Fruit fly (Drosophila melanogaster) whole organism, embryonic: ENCODE data around the gene Dup99B.
A peak's percentile ranks its signal among the peaks of the same experiment; 100 is the strongest.

Experiments used
- BtbVII ChIP-seq: fragments of 200-800 bp; sonication (Bioruptor generic); optimal IDR thresholded peaks from 3 replicates; lab custom pipeline; 2017; ENCODE audit warnings: missing biosample characterization, mild to moderate bottlenecking, missing genetic modification characterization
- CG10543 ChIP-seq: fragments of 200-800 bp; sonication (Bioruptor generic); optimal IDR thresholded peaks from 3 replicates; lab custom pipeline; 2017; ENCODE audit warnings: missing biosample characterization, mild to moderate bottlenecking, missing genetic modification characterization, moderate library complexity
- CG11247 ChIP-seq: fragments of 200-800 bp; sonication (Bioruptor generic); IDR thresholded peaks from 2 replicates; pipeline ENCODE4 v1.3.6; 2022; ENCODE audit warnings: missing biosample characterization, missing genetic modification characterization
- CG11696 ChIP-seq: fragments of 200-800 bp; sonication (Bioruptor generic); IDR thresholded peaks from 2 replicates; pipeline ENCODE4 v1.3.6; 2022; ENCODE audit warnings: missing biosample characterization, missing genetic modification characterization
- CG12104 ChIP-seq: fragments of 200-800 bp; sonication (Bioruptor generic); optimal IDR thresholded peaks from 3 replicates; lab custom pipeline; 2016; ENCODE audit warnings: missing biosample characterization, missing genetic modification characterization
- CG12219 ChIP-seq: fragments of 200-800 bp; sonication (Bioruptor generic); optimal IDR thresholded peaks from 3 replicates; lab custom pipeline; 2018; ENCODE audit warnings: missing biosample characterization, mild to moderate bottlenecking, missing genetic modification characterization
- CG12769 ChIP-seq: fragments of 200-800 bp; sonication (Bioruptor generic); optimal IDR thresholded peaks from 2 replicates; lab custom pipeline; 2019; ENCODE audit warnings: missing biosample characterization, mild to moderate bottlenecking, missing genetic modification characterization, moderate library complexity
- CG17802 ChIP-seq: fragments of 200-800 bp; sonication (Bioruptor generic); optimal IDR thresholded peaks from 2 replicates; lab custom pipeline; 2018; ENCODE audit warnings: missing biosample characterization, mild to moderate bottlenecking, missing genetic modification characterization, moderate library complexity
- CG32772 ChIP-seq: fragments of 200-800 bp; sonication (Bioruptor generic); IDR thresholded peaks from 2 replicates; pipeline ENCODE4 v1.3.6; 2022; ENCODE audit warnings: missing biosample characterization, missing genetic modification characterization
- CG4730 ChIP-seq: fragments of 200-800 bp; sonication (Bioruptor generic); IDR thresholded peaks from 2 replicates; pipeline ENCODE4 v1.3.6; 2022; ENCODE audit warnings: missing biosample characterization, missing genetic modification characterization
- CG4820 ChIP-seq: fragments of 200-800 bp; sonication (Bioruptor generic); optimal IDR thresholded peaks from 3 replicates; lab custom pipeline; 2016; ENCODE audit warnings: missing biosample characterization, missing genetic modification characterization
- CG6765 ChIP-seq: fragments of 200-800 bp; sonication (Bioruptor generic); optimal IDR thresholded peaks from 3 replicates; lab custom pipeline; 2017; ENCODE audit warnings: missing biosample characterization, mild to moderate bottlenecking, missing genetic modification characterization
- CG7357 ChIP-seq: fragments of 200-800 bp; sonication (Bioruptor generic); IDR thresholded peaks from 3 replicates; pipeline ENCODE4 v1.3.6; 2022; ENCODE audit warnings: missing biosample characterization, missing genetic modification characterization
- CG8478 ChIP-seq: fragments of >200 bp; optimal IDR thresholded peaks from 2 replicates; lab custom pipeline; 2018
- CG8765 ChIP-seq: fragments of 200-800 bp; sonication (Bioruptor generic); IDR thresholded peaks from 2 replicates; pipeline ENCODE4 v1.3.6; 2022; ENCODE audit warnings: missing biosample characterization, missing genetic modification characterization
- CG9817 ChIP-seq: fragments of 200-800 bp; sonication (Bioruptor generic); optimal IDR thresholded peaks from 2 replicates; lab custom pipeline; 2018; ENCODE audit warnings: missing biosample characterization, mild to moderate bottlenecking, missing genetic modification characterization, moderate library complexity
- Dp ChIP-seq: fragments of 200-800 bp; sonication (Bioruptor generic); optimal IDR thresholded peaks from 2 replicates; lab custom pipeline; 2018; ENCODE audit warnings: missing biosample characterization, mild to moderate bottlenecking, missing genetic modification characterization, moderate library complexity
- ERR ChIP-seq: fragments of 200-800 bp; sonication (Bioruptor generic); optimal IDR thresholded peaks from 2 replicates; lab custom pipeline; 2016; ENCODE audit warnings: missing biosample characterization, missing genetic modification characterization
- Ets65A ChIP-seq: fragments of 200-800 bp; sonication (Bioruptor generic); peaks from one replicate; lab custom pipeline; 2016; ENCODE audit warnings: missing biosample characterization, missing genetic modification characterization
- Hr78 ChIP-seq, 2 experiments: fragments of 200-800 bp in 1 of 2; fragments of >200 bp in 1 of 2; sonication (Bioruptor generic) in 1 of 2; optimal IDR thresholded peaks; 2 replicates each; lab custom pipeline; 2017 to 2019; ENCODE audit warnings: missing biosample characterization in 2 of 2, missing genetic modification characterization in 2 of 2, mild to moderate bottlenecking in 1 of 2, moderate library complexity in 1 of 2
- Lim3 ChIP-seq: fragments of 200-800 bp; sonication (Bioruptor generic); IDR thresholded peaks from 2 replicates; pipeline ENCODE4 v1.3.6; 2022; ENCODE audit warnings: missing biosample characterization, missing genetic modification characterization
- Med ChIP-seq: fragments of 200-800 bp; sonication (Bioruptor generic); peaks from one replicate; lab custom pipeline; 2016; ENCODE audit warnings: missing biosample characterization, missing genetic modification characterization, mild to moderate bottlenecking, inconsistent platforms, moderate library complexity
- PHDP ChIP-seq: fragments of 200-800 bp; sonication (Bioruptor generic); optimal IDR thresholded peaks from 3 replicates; lab custom pipeline; 2018; ENCODE audit warnings: missing biosample characterization, mild to moderate bottlenecking, missing genetic modification characterization, moderate library complexity
- Poxn ChIP-seq: fragments of 200-800 bp; sonication (Bioruptor generic); IDR thresholded peaks from 2 replicates; pipeline ENCODE4 v1.3.6; 2022; ENCODE audit warnings: missing biosample characterization, missing genetic modification characterization
- Ssrp ChIP-seq: fragments of 200-800 bp; sonication (Bioruptor generic); optimal IDR thresholded peaks from 2 replicates; lab custom pipeline; 2018; ENCODE audit warnings: missing biosample characterization, mild to moderate bottlenecking, missing genetic modification characterization, moderate library complexity
- bsh ChIP-seq, 2 experiments: fragments of 200-800 bp; sonication (Bioruptor generic); optimal IDR thresholded peaks; 2 replicates each; lab custom pipeline; 2017 to 2018; ENCODE audit warnings: mild to moderate bottlenecking in 2 of 2, missing biosample characterization in 2 of 2, missing genetic modification characterization in 2 of 2, moderate library complexity in 1 of 2
- chinmo ChIP-seq: fragments of 200-800 bp; sonication (Bioruptor generic); IDR thresholded peaks from 4 replicates; pipeline ENCODE4 v1.3.6; 2022; ENCODE audit warnings: missing biosample characterization, missing genetic modification characterization; ENCODE audit not compliant: partially characterized antibody
- ci ChIP-seq: fragments of 200-800 bp; sonication (Bioruptor generic); IDR thresholded peaks from 3 replicates; pipeline ENCODE4 v1.3.6; 2022; ENCODE audit warnings: missing biosample characterization, missing genetic modification characterization
- cwo ChIP-seq: fragments of 200-800 bp; sonication (Bioruptor generic); optimal IDR thresholded peaks from 3 replicates; lab custom pipeline; 2017; ENCODE audit warnings: missing biosample characterization, missing genetic modification characterization, mild to moderate bottlenecking, moderate library complexity, missing genetic modification reagents
- danr ChIP-seq: fragments of 200-800 bp; sonication (Bioruptor generic); IDR thresholded peaks from 2 replicates; pipeline ENCODE4 v1.3.6; 2022; ENCODE audit warnings: missing biosample characterization, missing genetic modification characterization
- dmrt99B ChIP-seq: fragments of 200-800 bp; sonication (Bioruptor generic); optimal IDR thresholded peaks from 2 replicates; lab custom pipeline; 2018; ENCODE audit warnings: missing biosample characterization, mild to moderate bottlenecking, missing genetic modification characterization, moderate library complexity
- dysf ChIP-seq: fragments of 200-800 bp; sonication (Bioruptor generic); IDR thresholded peaks from 3 replicates; pipeline ENCODE4 v1.3.6; 2022; ENCODE audit warnings: missing biosample characterization, missing genetic modification characterization
- gfzf ChIP-seq: fragments of 200-800 bp; sonication (Bioruptor generic); optimal IDR thresholded peaks from 2 replicates; lab custom pipeline; 2016; ENCODE audit warnings: missing biosample characterization, mild to moderate bottlenecking, missing genetic modification characterization, moderate library complexity
- ken ChIP-seq: fragments of 200-800 bp; sonication (Bioruptor generic); IDR thresholded peaks from 3 replicates; pipeline ENCODE4 v1.3.6; 2022; ENCODE audit warnings: missing biosample characterization, missing genetic modification characterization
- lov ChIP-seq, 2 experiments: fragments of 200-800 bp in 1 of 2; fragments of >200 bp in 1 of 2; sonication (Bioruptor generic) in 1 of 2; IDR thresholded peaks in 1 of 2; optimal IDR thresholded peaks in 1 of 2; 2 replicates in 1 of 2; 3 replicates in 1 of 2; pipeline versions ENCODE4 v1.3.6 to Lab custom; 2017 to 2022; ENCODE audit warnings: missing biosample characterization in 1 of 2, missing genetic modification characterization in 1 of 2
- maf-S ChIP-seq: fragments of 200-800 bp; sonication (Bioruptor generic); optimal IDR thresholded peaks from 2 replicates; lab custom pipeline; 2016; ENCODE audit warnings: missing biosample characterization, missing genetic modification characterization
- nerfin-1 ChIP-seq: fragments of 200-800 bp; sonication (Bioruptor generic); optimal IDR thresholded peaks from 3 replicates; lab custom pipeline; 2019; ENCODE audit warnings: missing biosample characterization, mild to moderate bottlenecking, missing genetic modification characterization, moderate library complexity
- onecut ChIP-seq: fragments of 200-800 bp; sonication (Bioruptor generic); IDR thresholded peaks from 2 replicates; pipeline ENCODE4 v1.3.6; 2022; ENCODE audit warnings: missing biosample characterization, missing genetic modification characterization
- phol ChIP-seq: fragments of 200-800 bp; sonication (Bioruptor generic); optimal IDR thresholded peaks from 3 replicates; lab custom pipeline; 2018; ENCODE audit warnings: missing biosample characterization, mild to moderate bottlenecking, missing genetic modification characterization, moderate library complexity
- pum ChIP-seq: fragments of 200-800 bp; sonication (Bioruptor generic); optimal IDR thresholded peaks from 2 replicates; lab custom pipeline; 2016; ENCODE audit warnings: missing biosample characterization, missing genetic modification characterization
- sc ChIP-seq, 3 experiments: fragments of >200 bp in 2 of 3; fragments of 200-800 bp in 1 of 3; sonication (Bioruptor generic) in 1 of 3; optimal IDR thresholded peaks; 2 replicates in 2 of 3; 3 replicates in 1 of 3; lab custom pipeline; 2017; ENCODE audit warnings: mild to moderate bottlenecking in 1 of 3, missing biosample characterization in 1 of 3, missing genetic modification characterization in 1 of 3, missing genetic modification reagents in 1 of 3
- tap ChIP-seq: fragments of 200-800 bp; optimal IDR thresholded peaks from 3 replicates; lab custom pipeline; 2019; ENCODE audit warnings: missing biosample characterization, mild to moderate bottlenecking, missing genetic modification characterization, moderate library complexity
- unpg ChIP-seq: fragments of 200-800 bp; sonication (Bioruptor generic); optimal IDR thresholded peaks from 3 replicates; lab custom pipeline; 2018; ENCODE audit warnings: missing biosample characterization, mild to moderate bottlenecking, missing genetic modification characterization, moderate library complexity
- vfl ChIP-seq: fragments of 200-800 bp; sonication (Bioruptor generic); optimal IDR thresholded peaks from 2 replicates; lab custom pipeline; 2016; ENCODE audit warnings: missing biosample characterization, missing genetic modification characterization
- zen2 ChIP-seq: fragments of 200-800 bp; sonication (Bioruptor generic); IDR thresholded peaks from 3 replicates; pipeline ENCODE4 v1.3.6; 2022; ENCODE audit warnings: missing biosample characterization, missing genetic modification characterization; ENCODE audit not compliant: partially characterized antibody

Dup99B gene

DNA sequence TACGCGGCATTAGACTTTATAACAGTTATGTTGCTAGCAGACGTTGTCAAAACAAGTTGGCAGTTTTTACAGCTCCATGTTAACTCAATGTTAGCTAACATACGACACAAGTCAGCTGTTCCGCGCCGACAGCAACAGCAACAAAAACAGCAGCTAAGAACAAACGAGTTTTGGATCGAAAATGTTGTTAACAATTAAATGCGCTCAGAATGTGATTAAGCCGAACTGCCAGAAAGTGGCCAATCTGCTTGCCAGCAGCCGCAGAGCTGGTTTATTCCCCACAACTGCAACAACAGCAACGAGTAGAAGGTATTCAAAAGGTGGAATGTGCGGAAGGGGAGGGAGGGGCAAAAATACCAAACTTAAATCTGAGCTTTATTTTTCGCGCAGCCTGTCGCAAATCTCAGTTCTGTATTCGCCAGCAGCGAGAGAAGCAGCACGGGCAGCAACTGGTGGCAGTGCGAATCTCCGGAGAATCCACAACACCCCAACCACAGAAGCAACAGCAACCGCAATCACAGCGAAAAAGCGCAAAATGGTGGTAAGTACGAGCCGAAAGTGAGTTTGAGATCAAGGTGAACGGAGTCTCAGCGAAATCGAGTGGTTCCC is 8.0 kb upstream of the Dup99B start, which contains the start of gene Pcd (continued):
- TF ChIP-seq CG11247 (GFP tag; lab: Robert Waterston, UW): no peak
- no peak for TF ChIP-seq CG32772
- no peak for TF ChIP-seq CG6765
- TF ChIP-seq CG12104 (GFP tag; lab: Kevin White, UChicago): no peak
- TF ChIP-seq Ssrp (tag; lab: Kevin White, UChicago): no peak
- TF ChIP-seq Ets65A (GFP tag; lab: Kevin White, UChicago): no peak
- no peak for TF ChIP-seq CG8478 (lab: Kevin White, UChicago)
- no peak for TF ChIP-seq onecut (GFP tag; lab: Robert Waterston, UW)
- no peak for TF ChIP-seq nerfin-1 (tag; lab: Kevin White, UChicago)
- no peak for TF ChIP-seq CG12219
- no peak for TF ChIP-seq CG17802 (tag; lab: Kevin White, UChicago)
- peak; percentile 33 for TF ChIP-seq Med (GFP tag; lab: Kevin White, UChicago)
- TF ChIP-seq gfzf (GFP tag; lab: Kevin White, UChicago): peak; percentile 38
- TF ChIP-seq PHDP (tag; lab: Kevin White, UChicago): no peak
- TF ChIP-seq zen2: no peak
- no peak for TF ChIP-seq tap (tag; lab: Kevin White, UChicago)
- peak; percentile 71 for TF ChIP-seq CG12769 (tag; lab: Kevin White, UChicago)
- TF ChIP-seq phol: no peak
- peak; percentile 96 for TF ChIP-seq chinmo (GFP tag; lab: Robert Waterston, UW)

DNA sequence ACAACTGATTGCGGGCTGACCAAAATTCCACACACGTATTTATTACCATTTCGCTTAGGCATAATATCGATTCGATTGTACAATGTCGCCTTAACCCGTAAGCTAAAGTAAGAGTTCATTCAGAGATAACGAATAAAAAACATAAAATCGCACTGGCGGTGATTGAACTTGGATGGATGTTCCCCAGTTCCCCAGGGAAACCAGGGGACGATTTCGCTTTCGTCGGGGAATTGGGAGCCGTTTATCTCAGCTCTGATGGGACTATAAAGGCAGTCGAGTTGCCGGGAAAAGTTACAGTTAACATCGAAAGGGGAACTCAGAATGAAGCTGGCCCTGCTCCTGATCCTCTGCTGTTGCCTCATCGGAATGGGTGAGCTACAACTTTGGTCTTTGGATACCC is 7.1 kb upstream of the Dup99B start, which contains the start of gene CG34296:
Gene CG34296, plus strand, starts transcription at position 301 of the 400 bp plus-strand sequence.
- TF ChIP-seq CG8765 (GFP tag; lab: Robert Waterston, UW) (no peak), sc (optimal IDR thresholded peaks at IDR 0.05; lab: Kevin White, UChicago) (no peak), sc (GFP tag; optimal IDR thresholded peaks at IDR 0.05; lab: Kevin White, UChicago) (no peak), Lim3 (GFP tag; lab: Robert Waterston, UW) (no peak), vfl (GFP tag; lab: Kevin White, UChicago) (no peak), maf-S (GFP tag; lab: Kevin White, UChicago) (no peak), danr (GFP tag; lab: Robert Waterston, UW) (no peak)

dm6 chr3R:29718363-29718762 is 3.2 kb upstream of the Dup99B start, which contains the start of gene CG15506:
Gene CG15506 (plus strand): TSS chr3R:29718663.
- TF ChIP-seq ci (GFP tag; lab: Robert Waterston, UW): peak; percentile 18; the same call in 1 of the 3 replicates
- TF ChIP-seq ERR (GFP tag; lab: Kevin White, UChicago): no peak
- peak; percentile 24; the same call in 1 of the 3 replicates for TF ChIP-seq ken (GFP tag; lab: Robert Waterston, UW)

dm6 chr3R:29717519-29717918 is 2.3 kb upstream of the Dup99B start:
- TF ChIP-seq lov (optimal IDR thresholded peaks at IDR 0.05; lab: Kevin White, UChicago): no peak
- no peak for TF ChIP-seq lov (GFP tag; IDR thresholded peaks at IDR 0.05; lab: Robert Waterston, UW)
- peak; percentile 4 for TF ChIP-seq CG9817
- peak; percentile 6 for TF ChIP-seq pum (GFP tag; lab: Kevin White, UChicago)
- peak; percentile 24 for TF ChIP-seq cwo (GFP tag; lab: Kevin White, UChicago)
- TF ChIP-seq CG7357 (GFP tag; lab: Robert Waterston, UW): 0 out of 3 replicates have a peak, but pooled peaks have one; percentile 17
- TF ChIP-seq unpg (GFP tag; lab: Kevin White, UChicago): peak; percentile 64
- TF ChIP-seq Poxn (GFP tag; lab: Robert Waterston, UW): no peak
- TF ChIP-seq BtbVII (GFP tag; lab: Kevin White, UChicago): no peak
- no peak for TF ChIP-seq Dp (GFP tag; lab: Kevin White, UChicago)
- TF ChIP-seq CG10543 (GFP tag; lab: Kevin White, UChicago): no peak
- peak; percentile 47 for TF ChIP-seq CG4820 (GFP tag; lab: Kevin White, UChicago)
- no peak for TF ChIP-seq CG4730
- TF ChIP-seq CG11696 (GFP tag; lab: Robert Waterston, UW): no peak
- TF ChIP-seq dmrt99B (tag; lab: Kevin White, UChicago): peak; percentile 74
- peak in 1 of 2 experiments; percentile 47 for TF ChIP-seq bsh (GFP tag; optimal IDR thresholded peaks at IDR 0.05; lab: Kevin White, UChicago)
- peak; percentile 14 for TF ChIP-seq Ets65A (GFP tag; lab: Kevin White, UChicago)
- peak in 1 of 2 experiments; percentile 31 for TF ChIP-seq Hr78 (GFP tag; optimal IDR thresholded peaks at IDR 0.05; lab: Kevin White, UChicago)
- peak; percentile 30; the same call in 1 of the 3 replicates for TF ChIP-seq dysf (GFP tag; lab: Robert Waterston, UW)
